Worm (Caenorhabditis elegans) whole organism, L3 larva: Measurements from ENCODE around the gene gst-35.

ENCODE experiments used
- aly-2 ChIP-seq: fragments of 150-350 bp; optimal IDR thresholded peaks from 2 replicates; lab custom pipeline; 2014; ENCODE audit warnings: missing biosample characterization, missing genetic modification characterization
- ceh-16 ChIP-seq: sonication (generic microtip); optimal IDR thresholded peaks from 2 replicates; lab custom pipeline; 2017; ENCODE audit warnings: missing biosample characterization, missing genetic modification characterization
- ceh-82 ChIP-seq: fragments of 150-350 bp; optimal IDR thresholded peaks from 2 replicates; lab custom pipeline; 2014; ENCODE audit warnings: missing biosample characterization, missing genetic modification characterization
- ceh-9 ChIP-seq: sonication (generic microtip); optimal IDR thresholded peaks from 2 replicates; lab custom pipeline; 2018; ENCODE audit warnings: missing biosample characterization, missing genetic modification characterization
- egl-27 ChIP-seq: sonication (generic microtip); optimal IDR thresholded peaks from 4 replicates; lab custom pipeline; 2017; ENCODE audit warnings: missing biosample characterization, missing genetic modification reagents, missing genetic modification characterization
- egl-5 ChIP-seq: fragments of 150-350 bp; optimal IDR thresholded peaks from 2 replicates; lab custom pipeline; 2017; ENCODE audit warnings: missing biosample characterization, missing genetic modification reagents, missing genetic modification characterization, inconsistent platforms
- elt-1 ChIP-seq: fragments of 150-350 bp; optimal IDR thresholded peaks from 2 replicates; lab custom pipeline; 2014; ENCODE audit warnings: missing biosample characterization, missing genetic modification characterization
- elt-2 ChIP-seq: sonication (generic microtip); optimal IDR thresholded peaks from 2 replicates; lab custom pipeline; 2016; ENCODE audit warnings: missing genetic modification reagents, mild to moderate bottlenecking, missing genetic modification characterization, missing compliant biosample characterization
- eor-1 ChIP-seq, 2 experiments: fragments of 150-350 bp; optimal IDR thresholded peaks; 2 replicates each; lab custom pipeline; 2014 to 2018; ENCODE audit warnings: missing biosample characterization in 2 of 2, missing genetic modification characterization in 2 of 2
- fkh-10 ChIP-seq: sonication (generic microtip); optimal IDR thresholded peaks from 2 replicates; lab custom pipeline; 2017; ENCODE audit warnings: missing biosample characterization, missing genetic modification reagents, missing genetic modification characterization
- fkh-2 ChIP-seq: fragments of 150-350 bp; optimal IDR thresholded peaks from 2 replicates; lab custom pipeline; 2014; ENCODE audit warnings: missing biosample characterization, missing genetic modification reagents, missing genetic modification characterization
- fos-1 ChIP-seq: fragments of 150-350 bp; optimal IDR thresholded peaks from 2 replicates; lab custom pipeline; 2014; ENCODE audit warnings: missing biosample characterization, missing genetic modification characterization
- hmg-11 ChIP-seq: sonication (generic microtip); optimal IDR thresholded peaks from 2 replicates; lab custom pipeline; 2016; ENCODE audit warnings: missing genetic modification characterization, missing compliant biosample characterization
- jun-1 ChIP-seq: fragments of 150-350 bp; optimal IDR thresholded peaks from 2 replicates; lab custom pipeline; 2014; ENCODE audit warnings: missing biosample characterization, missing genetic modification reagents, missing genetic modification characterization
- lin-39 ChIP-seq: fragments of 150-350 bp; optimal IDR thresholded peaks from 2 replicates; lab custom pipeline; 2018; ENCODE audit warnings: missing biosample characterization, missing genetic modification reagents, missing genetic modification characterization
- mdl-1 ChIP-seq: fragments of 150-350 bp; optimal IDR thresholded peaks from 2 replicates; lab custom pipeline; 2014; ENCODE audit warnings: missing biosample characterization, missing genetic modification characterization
- mml-1 ChIP-seq: fragments of 150-350 bp; sonication (generic microtip); optimal IDR thresholded peaks from 3 replicates; lab custom pipeline; 2014; ENCODE audit warnings: missing biosample characterization, missing genetic modification characterization
- nfya-1 ChIP-seq: sonication (generic microtip); optimal IDR thresholded peaks from 2 replicates; lab custom pipeline; 2017; ENCODE audit warnings: missing genetic modification characterization, mild to moderate bottlenecking, missing compliant biosample characterization, antibody characterized with exemption, moderate library complexity; ENCODE audit not compliant: insufficient read depth
- nhr-11 ChIP-seq: fragments of 150-350 bp; optimal IDR thresholded peaks from 2 replicates; lab custom pipeline; 2014; ENCODE audit warnings: missing biosample characterization, missing genetic modification characterization
- nhr-23 ChIP-seq: fragments of 150-350 bp; optimal IDR thresholded peaks from 2 replicates; lab custom pipeline; 2014; ENCODE audit warnings: missing biosample characterization, missing genetic modification reagents, missing genetic modification characterization
- nhr-237 ChIP-seq: fragments of 150-350 bp; optimal IDR thresholded peaks from 2 replicates; lab custom pipeline; 2014; ENCODE audit warnings: missing biosample characterization, missing genetic modification characterization
- nhr-25 ChIP-seq: sonication (generic microtip); optimal IDR thresholded peaks from 2 replicates; lab custom pipeline; 2017; ENCODE audit warnings: missing biosample characterization, missing genetic modification characterization
- nhr-43 ChIP-seq: sonication (generic microtip); optimal IDR thresholded peaks from 2 replicates; lab custom pipeline; 2016; ENCODE audit warnings: mild to moderate bottlenecking, missing genetic modification characterization, missing compliant biosample characterization; ENCODE audit not compliant: poor library complexity, severe bottlenecking
- nhr-76 ChIP-seq: fragments of 150-350 bp; sonication (generic microtip); optimal IDR thresholded peaks from 5 replicates; lab custom pipeline; 2014; ENCODE audit warnings: missing biosample characterization, missing genetic modification characterization
- nhr-77 ChIP-seq: fragments of 150-350 bp; optimal IDR thresholded peaks from 2 replicates; lab custom pipeline; 2014; ENCODE audit warnings: missing biosample characterization, missing genetic modification characterization
- pha-4 ChIP-seq: fragments of 150-350 bp; optimal IDR thresholded peaks from 2 replicates; lab custom pipeline; 2014; ENCODE audit warnings: missing biosample characterization, missing genetic modification reagents, missing genetic modification characterization
- sea-2 ChIP-seq: fragments of 150-350 bp; sonication (generic microtip); optimal IDR thresholded peaks from 4 replicates; lab custom pipeline; 2014; ENCODE audit warnings: missing biosample characterization, missing genetic modification reagents, missing genetic modification characterization
- snpc-4 ChIP-seq: fragments of 150-350 bp; optimal IDR thresholded peaks from 2 replicates; lab custom pipeline; 2014; ENCODE audit warnings: missing biosample characterization, missing genetic modification characterization
- unc-62 ChIP-seq: fragments of 150-350 bp; sonication (generic microtip); optimal IDR thresholded peaks from 4 replicates; lab custom pipeline; 2014; ENCODE audit warnings: missing biosample characterization, missing genetic modification reagents, missing genetic modification characterization
- zag-1 ChIP-seq: fragments of 150-350 bp; optimal IDR thresholded peaks from 2 replicates; lab custom pipeline; 2014; ENCODE audit warnings: missing biosample characterization, missing genetic modification characterization
- ztf-11 ChIP-seq: fragments of 150-350 bp; optimal IDR thresholded peaks from 2 replicates; lab custom pipeline; 2014; ENCODE audit warnings: missing biosample characterization, missing genetic modification characterization
- ztf-4 ChIP-seq: fragments of 150-350 bp; optimal IDR thresholded peaks from 2 replicates; lab custom pipeline; 2014; ENCODE audit warnings: missing biosample characterization, missing genetic modification characterization

gst-35 gene

DNA sequence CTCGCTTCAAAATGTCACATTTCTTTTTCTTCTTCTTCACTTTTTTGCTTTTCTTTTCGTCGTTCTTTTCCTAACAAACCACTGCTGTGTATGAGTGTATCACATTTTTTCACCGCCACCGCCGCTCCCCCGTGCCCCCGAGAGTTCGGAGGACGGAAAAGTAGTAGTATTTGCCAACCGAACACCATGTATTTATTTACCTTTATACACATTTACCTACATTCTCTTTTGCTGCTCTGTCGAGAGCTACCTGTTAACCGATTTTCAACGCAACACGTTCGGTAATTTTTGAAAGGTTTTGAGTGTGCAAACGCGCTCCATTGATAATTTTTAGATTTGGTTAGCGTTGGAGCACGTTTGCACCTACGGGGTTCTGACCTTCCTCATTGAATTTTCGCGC, 21.0 kb upstream of the gst-35 start:
- no peak for TF ChIP-seq unc-62 (GFP tag; lab: Kevin White, UChicago)
- TF ChIP-seq nhr-43 (tag; lab: Kevin White, UChicago): no peak
- no peak for TF ChIP-seq snpc-4 (tag; lab: Kevin White, UChicago)
- TF ChIP-seq pha-4 (tag; lab: Kevin White, UChicago): peak; percentile 69

DNA sequence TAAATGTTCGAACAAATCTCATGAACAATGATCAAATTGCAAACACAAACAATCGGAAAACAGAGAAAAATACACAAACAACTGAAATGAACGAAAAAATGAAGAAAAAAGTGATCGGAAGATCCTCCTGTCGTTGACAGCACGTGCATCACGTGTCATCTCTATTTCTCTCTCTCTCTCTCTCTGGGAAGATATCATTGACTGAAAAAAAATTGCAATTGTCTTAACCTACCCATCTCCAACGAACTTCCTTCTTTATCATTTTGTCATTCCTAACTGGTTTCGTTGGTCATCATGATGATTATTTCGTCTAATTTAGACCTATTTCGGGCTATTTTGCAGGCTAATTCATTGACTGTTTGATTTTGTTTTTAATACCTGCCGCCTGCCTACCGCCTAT, 20.2 kb upstream of the gst-35 start:
- no peak for TF ChIP-seq ztf-11
- TF ChIP-seq egl-5 (tag; lab: Kevin White, UChicago): no peak
- peak; percentile 30 for TF ChIP-seq nfya-1
- peak; percentile 27 for TF ChIP-seq mdl-1 (tag; lab: Kevin White, UChicago)
- TF ChIP-seq nhr-43 (tag; lab: Kevin White, UChicago): peak; percentile 38
- TF ChIP-seq mml-1 (tag; lab: Kevin White, UChicago): peak; percentile 8
- peak; percentile 77 for TF ChIP-seq nhr-25 (tag; lab: Kevin White, UChicago)
- no peak for TF ChIP-seq nhr-77 (tag; lab: Kevin White, UChicago)
- peak; percentile 18 for TF ChIP-seq jun-1
- TF ChIP-seq ceh-16 (tag; lab: Kevin White, UChicago): no peak
- TF ChIP-seq nhr-23 (tag; lab: Kevin White, UChicago): peak; percentile 65
- TF ChIP-seq aly-2 (tag; lab: Kevin White, UChicago): no peak
- peak; percentile 12 for TF ChIP-seq pha-4 (tag; lab: Kevin White, UChicago)
- peak; percentile 25 for TF ChIP-seq egl-27 (tag; lab: Kevin White, UChicago)
- no peak for TF ChIP-seq ceh-9 (tag; lab: Kevin White, UChicago)
- no peak for TF ChIP-seq nhr-237 (tag; lab: Kevin White, UChicago)
- no peak for TF ChIP-seq elt-2 (tag; lab: Kevin White, UChicago)
- TF ChIP-seq lin-39 (tag; lab: Kevin White, UChicago): peak; percentile 15
- TF ChIP-seq ztf-4 (tag; lab: Kevin White, UChicago): peak; percentile 42
- no peak for TF ChIP-seq nhr-76 (tag; lab: Kevin White, UChicago)

DNA sequence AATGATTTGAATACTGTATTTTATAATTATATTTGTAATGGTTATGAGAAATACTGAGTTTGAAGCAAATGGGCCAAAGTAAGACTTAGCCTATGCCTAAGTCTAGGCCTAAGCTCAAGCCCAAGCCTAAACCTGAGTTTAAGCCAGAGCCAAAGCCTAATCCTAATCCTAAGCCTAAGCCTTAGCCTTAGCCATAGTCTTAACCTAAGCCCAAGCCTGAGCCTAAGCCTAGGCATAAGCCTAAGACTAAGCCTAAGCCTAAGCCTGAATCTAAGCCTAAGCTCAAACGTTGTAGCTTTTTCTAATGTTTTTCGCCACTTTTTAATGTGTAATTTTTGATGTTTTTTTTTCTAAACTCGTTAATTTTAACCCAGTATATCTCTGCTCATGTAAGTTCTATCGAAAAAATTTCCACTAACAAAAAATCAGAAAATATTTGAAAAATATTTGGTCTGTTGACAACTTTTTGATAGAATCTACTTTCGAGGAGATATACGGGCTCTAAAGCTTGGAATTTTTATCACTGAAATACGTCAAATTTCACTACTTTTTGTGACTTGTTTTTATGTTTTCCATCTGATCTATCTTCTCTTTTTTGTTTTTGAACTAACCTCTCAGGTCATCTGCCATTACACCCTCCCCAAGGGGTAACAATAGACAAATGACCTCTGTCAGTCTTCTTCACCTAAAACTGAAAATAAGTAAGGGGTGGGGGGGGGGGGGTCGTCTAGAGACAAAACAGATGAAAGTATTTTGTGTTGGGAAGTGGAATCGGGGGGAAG, 19.1 kb upstream of the gst-35 start:
- TF ChIP-seq nhr-77 (tag; lab: Kevin White, UChicago): no peak
- TF ChIP-seq zag-1: no peak
- no peak for TF ChIP-seq mdl-1 (tag; lab: Kevin White, UChicago)
- no peak for TF ChIP-seq elt-2 (tag; lab: Kevin White, UChicago)
- TF ChIP-seq eor-1 (tag; optimal IDR thresholded peaks at IDR 0.05; lab: Kevin White, UChicago): no peak
- no peak for TF ChIP-seq nhr-76 (tag; lab: Kevin White, UChicago)
- TF ChIP-seq nhr-43 (tag; lab: Kevin White, UChicago): no peak
- no peak for TF ChIP-seq elt-1 (tag; lab: Kevin White, UChicago)

DNA sequence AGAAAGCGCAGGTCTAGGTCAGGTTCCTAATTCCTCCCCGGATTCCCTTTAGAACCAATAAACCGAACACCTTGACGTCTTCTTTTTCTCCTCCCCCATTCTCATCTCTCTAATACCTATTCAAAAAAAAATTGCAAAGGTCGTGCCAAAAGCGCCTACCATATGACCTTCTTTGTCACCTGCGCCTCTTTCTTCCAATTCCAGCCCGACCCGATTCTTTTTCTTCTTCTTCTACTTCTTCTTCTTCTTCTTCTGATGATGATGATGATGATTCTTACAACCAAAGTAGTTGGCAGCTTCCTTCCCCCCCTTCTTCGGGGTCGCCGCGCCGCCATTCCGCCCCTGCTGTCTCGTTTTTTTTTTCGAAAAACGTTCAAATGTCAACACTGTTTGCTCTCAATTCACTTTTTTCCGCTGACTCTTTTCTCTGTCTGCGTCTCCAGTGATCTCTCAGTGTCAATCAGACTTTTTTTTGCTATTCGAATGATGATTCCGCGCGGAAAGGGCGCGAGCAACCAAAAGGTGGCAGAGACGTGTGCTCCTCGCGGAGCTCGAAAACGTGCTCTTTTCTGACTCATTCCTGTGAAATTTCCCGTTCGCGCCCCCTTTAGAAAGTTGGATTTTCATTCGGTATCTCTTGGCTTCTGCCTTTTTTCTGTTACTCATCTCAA, 18.3 kb upstream of the gst-35 start:
- TF ChIP-seq nhr-237 (tag; lab: Kevin White, UChicago) (no peak), pha-4 (tag; lab: Kevin White, UChicago) (peak; percentile 67), ceh-16 (tag; lab: Kevin White, UChicago) (no peak), fkh-2 (tag; lab: Kevin White, UChicago) (no peak), mdl-1 (tag; lab: Kevin White, UChicago) (no peak), jun-1 (no peak), hmg-11 (tag; lab: Kevin White, UChicago) (peak; percentile 21), fkh-10 (GFP tag; lab: Kevin White, UChicago) (no peak), nfya-1 (peak; percentile 13), elt-1 (tag; lab: Kevin White, UChicago) (no peak), zag-1 (no peak), nhr-25 (tag; lab: Kevin White, UChicago) (peak; percentile 96), unc-62 (GFP tag; lab: Kevin White, UChicago) (no peak), ztf-4 (tag; lab: Kevin White, UChicago) (no peak), ceh-82 (tag; lab: Kevin White, UChicago) (no peak), fos-1 (tag; lab: Kevin White, UChicago) (no peak), nhr-11 (tag; lab: Kevin White, UChicago) (no peak), sea-2 (no peak)
